Fruit fly (Drosophila melanogaster) whole organism, embryonic: ENCODE data around the gene Pvf3.

Experiments used
- Asciz ChIP-seq: fragments of 200-800 bp; sonication (Bioruptor generic); optimal IDR thresholded peaks from 2 replicates; lab custom pipeline; 2017; ENCODE audit warnings: missing biosample characterization, mild to moderate bottlenecking, missing genetic modification characterization, missing genetic modification reagents
- Bdp1 ChIP-seq: fragments of 200-800 bp; sonication (Bioruptor generic); optimal IDR thresholded peaks from 3 replicates; lab custom pipeline; 2016; ENCODE audit warnings: missing biosample characterization, missing genetic modification characterization
- CG12155 ChIP-seq: fragments of 200-800 bp; sonication (Bioruptor generic); optimal IDR thresholded peaks from 3 replicates; lab custom pipeline; 2016; ENCODE audit warnings: missing biosample characterization, missing genetic modification characterization
- CG12744 ChIP-seq: fragments of 200-800 bp; sonication (Bioruptor generic); optimal IDR thresholded peaks from 2 replicates; lab custom pipeline; 2016; ENCODE audit warnings: missing biosample characterization, missing genetic modification characterization
- CG17912 ChIP-seq: fragments of 200-800 bp; sonication (Bioruptor generic); optimal IDR thresholded peaks from 2 replicates; lab custom pipeline; 2018; ENCODE audit warnings: missing biosample characterization, mild to moderate bottlenecking, missing genetic modification characterization
- CG18011 ChIP-seq: fragments of 200-800 bp; sonication (Bioruptor generic); optimal IDR thresholded peaks from 2 replicates; lab custom pipeline; 2017; ENCODE audit warnings: missing biosample characterization, missing genetic modification characterization, mild to moderate bottlenecking, moderate library complexity, missing genotype
- CG2889 ChIP-seq: fragments of 200-800 bp; sonication (Bioruptor generic); IDR thresholded peaks from 3 replicates; pipeline ENCODE4 v1.3.6; 2022; ENCODE audit warnings: missing biosample characterization, missing genetic modification characterization
- CG33213 ChIP-seq: fragments of 200-800 bp; sonication (Bioruptor generic); optimal IDR thresholded peaks from 3 replicates; lab custom pipeline; 2016; ENCODE audit warnings: missing biosample characterization, missing genetic modification characterization
- CG3995 ChIP-seq: fragments of 200-800 bp; sonication (Bioruptor generic); optimal IDR thresholded peaks from 3 replicates; lab custom pipeline; 2016; ENCODE audit warnings: missing biosample characterization, missing genetic modification characterization
- CG4820 ChIP-seq: fragments of 200-800 bp; sonication (Bioruptor generic); optimal IDR thresholded peaks from 3 replicates; lab custom pipeline; 2016; ENCODE audit warnings: missing biosample characterization, missing genetic modification characterization
- CG6254 ChIP-seq: fragments of 200-800 bp; sonication (Bioruptor generic); optimal IDR thresholded peaks from 3 replicates; lab custom pipeline; 2017; ENCODE audit warnings: mild to moderate bottlenecking, missing biosample characterization, missing genetic modification reagents, missing genetic modification characterization
- CG7271 ChIP-seq: fragments of 200-800 bp; sonication (Bioruptor generic); optimal IDR thresholded peaks from 2 replicates; lab custom pipeline; 2018; ENCODE audit warnings: missing biosample characterization, mild to moderate bottlenecking, missing genetic modification characterization, moderate library complexity
- CG7556 ChIP-seq: fragments of 200-800 bp; sonication (Bioruptor generic); optimal IDR thresholded peaks from 2 replicates; lab custom pipeline; 2017; ENCODE audit warnings: missing biosample characterization, mild to moderate bottlenecking, missing genetic modification characterization
- CG7987 ChIP-seq: fragments of 200-800 bp; sonication (Bioruptor generic); optimal IDR thresholded peaks from 2 replicates; lab custom pipeline; 2018; ENCODE audit warnings: missing biosample characterization, mild to moderate bottlenecking, missing genetic modification characterization, moderate library complexity
- CG9932 ChIP-seq: fragments of 200-800 bp; sonication (Bioruptor generic); IDR thresholded peaks from 2 replicates; pipeline ENCODE4 v1.3.6; 2022; ENCODE audit warnings: missing biosample characterization, missing genetic modification characterization
- Dfd ChIP-seq, 2 experiments: fragments of >200 bp; optimal IDR thresholded peaks; 2 replicates each; lab custom pipeline; 2017; ENCODE audit warnings: missing biosample characterization in 2 of 2, missing genetic modification characterization in 2 of 2
- Dip3 ChIP-seq: fragments of 200-800 bp; sonication (Bioruptor generic); optimal IDR thresholded peaks from 3 replicates; lab custom pipeline; 2016; ENCODE audit warnings: missing biosample characterization, missing genetic modification characterization
- Ets65A ChIP-seq: fragments of 200-800 bp; sonication (Bioruptor generic); peaks from one replicate; lab custom pipeline; 2016; ENCODE audit warnings: missing biosample characterization, missing genetic modification characterization
- Fer2 ChIP-seq: fragments of 200-800 bp; sonication (Bioruptor generic); optimal IDR thresholded peaks from 2 replicates; lab custom pipeline; 2018; ENCODE audit warnings: missing biosample characterization, mild to moderate bottlenecking, missing genetic modification characterization, moderate library complexity
- HLH54F ChIP-seq: fragments of 200-800 bp; sonication (Bioruptor generic); optimal IDR thresholded peaks from 3 replicates; lab custom pipeline; 2016; ENCODE audit warnings: missing biosample characterization, missing genetic modification characterization
- Hmr ChIP-seq: fragments of 200-800 bp; sonication (Bioruptor generic); optimal IDR thresholded peaks from 3 replicates; lab custom pipeline; 2017; ENCODE audit warnings: mild to moderate bottlenecking, missing biosample characterization, missing genetic modification reagents, missing genetic modification characterization
- Med ChIP-seq: fragments of 200-800 bp; sonication (Bioruptor generic); peaks from one replicate; lab custom pipeline; 2016; ENCODE audit warnings: missing biosample characterization, missing genetic modification characterization, mild to moderate bottlenecking, inconsistent platforms, moderate library complexity
- NfI ChIP-seq: fragments of 200-800 bp; sonication (Bioruptor generic); optimal IDR thresholded peaks from 3 replicates; lab custom pipeline; 2018; ENCODE audit warnings: missing biosample characterization, mild to moderate bottlenecking, missing genetic modification characterization, moderate library complexity
- Pdp1 ChIP-seq, 2 experiments: fragments of 200-800 bp; sonication (Bioruptor generic); optimal IDR thresholded peaks; 3 replicates each; lab custom pipeline; 2016; ENCODE audit warnings: missing biosample characterization in 2 of 2, missing genetic modification characterization in 2 of 2, mild to moderate bottlenecking in 1 of 2, moderate library complexity in 1 of 2
- Poxn ChIP-seq: fragments of 200-800 bp; sonication (Bioruptor generic); IDR thresholded peaks from 2 replicates; pipeline ENCODE4 v1.3.6; 2022; ENCODE audit warnings: missing biosample characterization, missing genetic modification characterization
- Ptx1 ChIP-seq: fragments of 200-800 bp; sonication (Bioruptor generic); IDR thresholded peaks from 2 replicates; pipeline ENCODE4 v1.3.6; 2022; ENCODE audit warnings: missing biosample characterization, missing genetic modification characterization
- ap ChIP-seq: fragments of 200-800 bp; sonication (Bioruptor generic); IDR thresholded peaks from 2 replicates; pipeline ENCODE4 v1.3.6; 2022; ENCODE audit warnings: missing biosample characterization, missing genetic modification characterization
- ara ChIP-seq: fragments of 200-800 bp; sonication (Bioruptor generic); IDR thresholded peaks from 2 replicates; pipeline ENCODE4 v1.3.6; 2022; ENCODE audit warnings: missing biosample characterization, missing genetic modification characterization
- az2 ChIP-seq: fragments of 200-800 bp; sonication (Bioruptor generic); optimal IDR thresholded peaks from 3 replicates; lab custom pipeline; 2016; ENCODE audit warnings: missing biosample characterization, missing genetic modification characterization
- bigmax ChIP-seq: fragments of 200-800 bp; sonication (Bioruptor generic); optimal IDR thresholded peaks from 2 replicates; lab custom pipeline; 2018; ENCODE audit warnings: missing biosample characterization, mild to moderate bottlenecking, missing genetic modification characterization
- bsh ChIP-seq, 2 experiments: fragments of 200-800 bp; sonication (Bioruptor generic); optimal IDR thresholded peaks; 2 replicates each; lab custom pipeline; 2017 to 2018; ENCODE audit warnings: mild to moderate bottlenecking in 2 of 2, missing biosample characterization in 2 of 2, missing genetic modification characterization in 2 of 2, moderate library complexity in 1 of 2
- btn ChIP-seq: fragments of 200-800 bp; sonication (Bioruptor generic); optimal IDR thresholded peaks from 2 replicates; lab custom pipeline; 2016; ENCODE audit warnings: missing biosample characterization, missing genetic modification characterization
- eve ChIP-seq, 2 experiments: fragments of >200 bp; optimal IDR thresholded peaks; 2 replicates each; lab custom pipeline; 2017; ENCODE audit warnings: missing biosample characterization in 2 of 2, missing genetic modification characterization in 2 of 2
- lola ChIP-seq, 3 experiments: fragments of >200 bp in 2 of 3; fragments of 200-800 bp in 1 of 3; sonication (Bioruptor generic) in 1 of 3; optimal IDR thresholded peaks; 2 replicates each; lab custom pipeline; 2017 to 2019; ENCODE audit warnings: missing biosample characterization in 3 of 3, missing genetic modification characterization in 3 of 3, mild to moderate bottlenecking in 1 of 3, moderate library complexity in 1 of 3
- maf-S ChIP-seq: fragments of 200-800 bp; sonication (Bioruptor generic); optimal IDR thresholded peaks from 2 replicates; lab custom pipeline; 2016; ENCODE audit warnings: missing biosample characterization, missing genetic modification characterization
- odd ChIP-seq: fragments of 200-800 bp; sonication (Bioruptor generic); optimal IDR thresholded peaks from 2 replicates; lab custom pipeline; 2017; ENCODE audit warnings: missing biosample characterization, mild to moderate bottlenecking, missing genetic modification characterization
- otp ChIP-seq: fragments of 200-800 bp; sonication (Bioruptor generic); IDR thresholded peaks from 3 replicates; pipeline ENCODE4, ENCODE4 v1.3.6; 2022; ENCODE audit warnings: missing biosample characterization, missing genetic modification characterization
- pho ChIP-seq: fragments of 200-800 bp; sonication (Bioruptor generic); optimal IDR thresholded peaks from 2 replicates; lab custom pipeline; 2016; ENCODE audit warnings: missing biosample characterization, missing genetic modification characterization
- psq ChIP-seq: fragments of 200-800 bp; sonication (Bioruptor generic); optimal IDR thresholded peaks from 2 replicates; lab custom pipeline; 2017; ENCODE audit warnings: missing biosample characterization, missing genetic modification characterization
- pum ChIP-seq: fragments of 200-800 bp; sonication (Bioruptor generic); optimal IDR thresholded peaks from 2 replicates; lab custom pipeline; 2016; ENCODE audit warnings: missing biosample characterization, missing genetic modification characterization
- salm ChIP-seq: fragments of 200-800 bp; sonication (Bioruptor generic); optimal IDR thresholded peaks from 2 replicates; lab custom pipeline; 2018; ENCODE audit warnings: missing biosample characterization, mild to moderate bottlenecking, missing genetic modification characterization
- scrt ChIP-seq: fragments of 200-800 bp; sonication (Bioruptor generic); optimal IDR thresholded peaks from 2 replicates; lab custom pipeline; 2018; ENCODE audit warnings: missing biosample characterization, mild to moderate bottlenecking, missing genetic modification characterization, moderate library complexity
- slbo ChIP-seq: fragments of 200-800 bp; sonication (Bioruptor generic); IDR thresholded peaks from 2 replicates; pipeline ENCODE4 v1.3.6; 2022; ENCODE audit warnings: missing biosample characterization, missing genetic modification characterization
- so ChIP-seq: fragments of 200-800 bp; sonication (Bioruptor generic); IDR thresholded peaks from 3 replicates; pipeline ENCODE4 v1.3.6; 2022; ENCODE audit warnings: missing biosample characterization, missing genetic modification characterization
- ssp ChIP-seq: fragments of 200-800 bp; sonication (Bioruptor generic); IDR thresholded peaks from 2 replicates; pipeline ENCODE4 v1.3.6; 2022; ENCODE audit warnings: missing biosample characterization, missing genetic modification characterization
- tgo ChIP-seq: fragments of 200-800 bp; sonication (Bioruptor generic); IDR thresholded peaks from 3 replicates; pipeline ENCODE4 v1.3.6; 2022; ENCODE audit warnings: missing biosample characterization, missing genetic modification characterization
- tna ChIP-seq: fragments of 200-800 bp; sonication (Bioruptor generic); IDR thresholded peaks from 2 replicates; pipeline ENCODE4 v1.3.6; 2022; ENCODE audit warnings: missing biosample characterization, missing genetic modification characterization; ENCODE audit not compliant: partially characterized antibody
- toy ChIP-seq: fragments of 200-800 bp; sonication (Bioruptor generic); IDR thresholded peaks from 2 replicates; pipeline ENCODE4 v1.3.6; 2022; ENCODE audit warnings: missing biosample characterization, missing genetic modification characterization
- unc-4 ChIP-seq: fragments of 200-800 bp; sonication (Bioruptor generic); IDR thresholded peaks from 2 replicates; pipeline ENCODE4 v1.3.6; 2022; ENCODE audit warnings: missing biosample characterization, missing genetic modification characterization; ENCODE audit not compliant: partially characterized antibody
- unpg ChIP-seq: fragments of 200-800 bp; sonication (Bioruptor generic); optimal IDR thresholded peaks from 3 replicates; lab custom pipeline; 2018; ENCODE audit warnings: missing biosample characterization, mild to moderate bottlenecking, missing genetic modification characterization, moderate library complexity
- vfl ChIP-seq: fragments of 200-800 bp; sonication (Bioruptor generic); optimal IDR thresholded peaks from 2 replicates; lab custom pipeline; 2016; ENCODE audit warnings: missing biosample characterization, missing genetic modification characterization
- yki ChIP-seq: fragments of >200 bp; optimal IDR thresholded peaks from 3 replicates; lab custom pipeline; 2018
- zf30C ChIP-seq: fragments of 200-800 bp; sonication (Bioruptor generic); optimal IDR thresholded peaks from 3 replicates; lab custom pipeline; 2018; ENCODE audit warnings: missing biosample characterization, mild to moderate bottlenecking, missing genetic modification characterization

Pvf3 gene

dm6 chr2L:7204172-7204482 lies 46.6 kb upstream of the Pvf3 start, which contains the start of gene CG4502 (continued):
- TF ChIP-seq Dip3 (GFP tag; lab: Kevin White, UChicago), result no peak
- no peak for TF ChIP-seq CG7271 (tag; lab: Kevin White, UChicago)
- no peak for TF ChIP-seq yki (lab: Kevin White, UChicago)
- TF ChIP-seq Bdp1 (GFP tag; lab: Kevin White, UChicago), result no peak
- TF ChIP-seq tgo (GFP tag; lab: Robert Waterston, UW), result no peak
- TF ChIP-seq ap (GFP tag; lab: Robert Waterston, UW), result no peak
- no peak for TF ChIP-seq Dfd (GFP tag; optimal IDR thresholded peaks at IDR 0.05; lab: Kevin White, UChicago)
- peak; percentile 78 for TF ChIP-seq CG9932 (GFP tag; lab: Robert Waterston, UW)
- peak; percentile 7 for TF ChIP-seq maf-S (GFP tag; lab: Kevin White, UChicago)
- peak; percentile 37 for TF ChIP-seq CG12155 (GFP tag; lab: Kevin White, UChicago)
- peak in 1 of 2 experiments; percentile 21 for TF ChIP-seq Pdp1 (GFP tag; optimal IDR thresholded peaks at IDR 0.05; lab: Kevin White, UChicago)
- peak; percentile 51; the same call in 1 of the 2 replicates for TF ChIP-seq ssp (GFP tag; lab: Robert Waterston, UW)
- TF ChIP-seq HLH54F (GFP tag; lab: Kevin White, UChicago), result no peak
- TF ChIP-seq salm (tag; lab: Kevin White, UChicago), result no peak
- TF ChIP-seq Poxn (GFP tag; lab: Robert Waterston, UW), result no peak
- peak; percentile 74 for TF ChIP-seq CG3995
- peak; percentile 98 for TF ChIP-seq tna (GFP tag; lab: Robert Waterston, UW)
- TF ChIP-seq unc-4 (GFP tag; lab: Robert Waterston, UW), result peak; percentile 99
- peak; percentile 79 for TF ChIP-seq Hmr
- TF ChIP-seq pum (GFP tag; lab: Kevin White, UChicago), result no peak
- no peak for TF ChIP-seq Ets65A (GFP tag; lab: Kevin White, UChicago)
- no peak for TF ChIP-seq CG18011 (GFP tag; lab: Kevin White, UChicago)
- peak; percentile 98 for TF ChIP-seq zf30C
- TF ChIP-seq so (GFP tag; lab: Robert Waterston, UW), result no peak
- TF ChIP-seq CG7987, result peak; percentile 15
- TF ChIP-seq CG2889, result no peak
- no peak for TF ChIP-seq CG17912 (GFP tag; lab: Kevin White, UChicago)
- peak; percentile 9 for TF ChIP-seq NfI (GFP tag; lab: Kevin White, UChicago)
- TF ChIP-seq otp (GFP tag; lab: Robert Waterston, UW), result no peak
- no peak for TF ChIP-seq vfl
- no peak; the same call in 1 of the 2 replicates for TF ChIP-seq ara (GFP tag; lab: Robert Waterston, UW)
- no peak for TF ChIP-seq lola (GFP tag; optimal IDR thresholded peaks at IDR 0.05; lab: Kevin White, UChicago)
- no peak for TF ChIP-seq eve (GFP tag; optimal IDR thresholded peaks at IDR 0.05; lab: Kevin White, UChicago)
- no peak for TF ChIP-seq az2 (GFP tag; lab: Kevin White, UChicago)
- peak; percentile 91 for TF ChIP-seq Med (GFP tag; lab: Kevin White, UChicago)
- TF ChIP-seq Fer2 (tag; lab: Kevin White, UChicago), result no peak
- TF ChIP-seq CG12744 (GFP tag; lab: Kevin White, UChicago), result no peak
- TF ChIP-seq toy (GFP tag; lab: Robert Waterston, UW), result no peak
- peak; percentile 76 for TF ChIP-seq CG33213
- TF ChIP-seq CG6254 (GFP tag; lab: Kevin White, UChicago), result no peak
- TF ChIP-seq CG4820 (GFP tag; lab: Kevin White, UChicago), result no peak
- TF ChIP-seq slbo (GFP tag; lab: Robert Waterston, UW), result peak; percentile 57
- TF ChIP-seq scrt (GFP tag; lab: Kevin White, UChicago), result no peak
- TF ChIP-seq CG7556 (GFP tag; lab: Kevin White, UChicago), result no peak
- TF ChIP-seq bsh (GFP tag; optimal IDR thresholded peaks at IDR 0.05; lab: Kevin White, UChicago), result peak in 1 of 2 experiments; percentile 5
- no peak for TF ChIP-seq odd (GFP tag; lab: Kevin White, UChicago)
- TF ChIP-seq Ptx1 (GFP tag; lab: Robert Waterston, UW), result no peak
- no peak for TF ChIP-seq psq (GFP tag; lab: Kevin White, UChicago)
- TF ChIP-seq bigmax (GFP tag; lab: Kevin White, UChicago), result no peak
- peak; percentile 6 for TF ChIP-seq unpg
- no peak for TF ChIP-seq btn
- TF ChIP-seq pho (GFP tag; lab: Kevin White, UChicago), result peak; percentile 30
- no peak for TF ChIP-seq Asciz (GFP tag; lab: Kevin White, UChicago)
